Worm (Caenorhabditis elegans) whole organism, L3 larva: ENCODE measurements around the gene dnj-9.

Experiments
- R02D3.7 ChIP-seq: fragments of 150-350 bp; optimal IDR thresholded peaks from 2 replicates; lab custom pipeline; 2014; ENCODE audit warnings: missing biosample characterization, missing genetic modification characterization
- aly-2 ChIP-seq: fragments of 150-350 bp; optimal IDR thresholded peaks from 2 replicates; lab custom pipeline; 2014; ENCODE audit warnings: missing biosample characterization, missing genetic modification characterization
- ceh-28 ChIP-seq: fragments of 150-350 bp; optimal IDR thresholded peaks from 2 replicates; lab custom pipeline; 2014; ENCODE audit warnings: missing biosample characterization, missing genetic modification reagents, missing genetic modification characterization
- ceh-82 ChIP-seq: fragments of 150-350 bp; optimal IDR thresholded peaks from 2 replicates; lab custom pipeline; 2014; ENCODE audit warnings: missing biosample characterization, missing genetic modification characterization
- ceh-9 ChIP-seq: sonication (generic microtip); optimal IDR thresholded peaks from 2 replicates; lab custom pipeline; 2018; ENCODE audit warnings: missing biosample characterization, missing genetic modification characterization
- egl-5 ChIP-seq: fragments of 150-350 bp; optimal IDR thresholded peaks from 2 replicates; lab custom pipeline; 2017; ENCODE audit warnings: missing biosample characterization, missing genetic modification reagents, missing genetic modification characterization, inconsistent platforms
- elt-1 ChIP-seq: fragments of 150-350 bp; optimal IDR thresholded peaks from 2 replicates; lab custom pipeline; 2014; ENCODE audit warnings: missing biosample characterization, missing genetic modification characterization
- elt-2 ChIP-seq: sonication (generic microtip); optimal IDR thresholded peaks from 2 replicates; lab custom pipeline; 2016; ENCODE audit warnings: missing genetic modification reagents, mild to moderate bottlenecking, missing genetic modification characterization, missing compliant biosample characterization
- elt-3 ChIP-seq, 3 experiments: fragments of 150-350 bp in 1 of 3; sonication (generic microtip) in 2 of 3; optimal IDR thresholded peaks; 2 replicates in 2 of 3; 4 replicates in 1 of 3; lab custom pipeline; 2014 to 2017; ENCODE audit warnings: missing biosample characterization in 3 of 3, missing genetic modification characterization in 3 of 3
- eor-1 ChIP-seq, 2 experiments: fragments of 150-350 bp; optimal IDR thresholded peaks; 2 replicates each; lab custom pipeline; 2014 to 2018; ENCODE audit warnings: missing biosample characterization in 2 of 2, missing genetic modification characterization in 2 of 2
- fkh-2 ChIP-seq: fragments of 150-350 bp; optimal IDR thresholded peaks from 2 replicates; lab custom pipeline; 2014; ENCODE audit warnings: missing biosample characterization, missing genetic modification reagents, missing genetic modification characterization
- hmg-11 ChIP-seq: sonication (generic microtip); optimal IDR thresholded peaks from 2 replicates; lab custom pipeline; 2016; ENCODE audit warnings: missing genetic modification characterization, missing compliant biosample characterization
- jun-1 ChIP-seq: fragments of 150-350 bp; optimal IDR thresholded peaks from 2 replicates; lab custom pipeline; 2014; ENCODE audit warnings: missing biosample characterization, missing genetic modification reagents, missing genetic modification characterization
- lin-15B ChIP-seq: fragments of 150-350 bp; optimal IDR thresholded peaks from 2 replicates; lab custom pipeline; 2014; ENCODE audit warnings: missing biosample characterization, missing genetic modification characterization
- mml-1 ChIP-seq: fragments of 150-350 bp; sonication (generic microtip); optimal IDR thresholded peaks from 3 replicates; lab custom pipeline; 2014; ENCODE audit warnings: missing biosample characterization, missing genetic modification characterization
- nhr-11 ChIP-seq: fragments of 150-350 bp; optimal IDR thresholded peaks from 2 replicates; lab custom pipeline; 2014; ENCODE audit warnings: missing biosample characterization, missing genetic modification characterization
- nhr-12 ChIP-seq: fragments of 150-350 bp; optimal IDR thresholded peaks from 2 replicates; lab custom pipeline; 2014; ENCODE audit warnings: missing biosample characterization, missing genetic modification characterization
- nhr-23 ChIP-seq: fragments of 150-350 bp; optimal IDR thresholded peaks from 2 replicates; lab custom pipeline; 2014; ENCODE audit warnings: missing biosample characterization, missing genetic modification reagents, missing genetic modification characterization
- nhr-237 ChIP-seq: fragments of 150-350 bp; optimal IDR thresholded peaks from 2 replicates; lab custom pipeline; 2014; ENCODE audit warnings: missing biosample characterization, missing genetic modification characterization
- nhr-25 ChIP-seq: sonication (generic microtip); optimal IDR thresholded peaks from 2 replicates; lab custom pipeline; 2017; ENCODE audit warnings: missing biosample characterization, missing genetic modification characterization
- nhr-28 ChIP-seq: fragments of 150-350 bp; optimal IDR thresholded peaks from 2 replicates; lab custom pipeline; 2014; ENCODE audit warnings: missing biosample characterization, missing genetic modification characterization
- nhr-43 ChIP-seq: sonication (generic microtip); optimal IDR thresholded peaks from 2 replicates; lab custom pipeline; 2016; ENCODE audit warnings: mild to moderate bottlenecking, missing genetic modification characterization, missing compliant biosample characterization; ENCODE audit not compliant: poor library complexity, severe bottlenecking
- nhr-67 ChIP-seq: fragments of 150-350 bp; optimal IDR thresholded peaks from 2 replicates; lab custom pipeline; 2014; ENCODE audit warnings: missing biosample characterization, missing genetic modification characterization
- nhr-76 ChIP-seq: fragments of 150-350 bp; sonication (generic microtip); optimal IDR thresholded peaks from 5 replicates; lab custom pipeline; 2014; ENCODE audit warnings: missing biosample characterization, missing genetic modification characterization
- nhr-77 ChIP-seq: fragments of 150-350 bp; optimal IDR thresholded peaks from 2 replicates; lab custom pipeline; 2014; ENCODE audit warnings: missing biosample characterization, missing genetic modification characterization
- pha-4 ChIP-seq: fragments of 150-350 bp; optimal IDR thresholded peaks from 2 replicates; lab custom pipeline; 2014; ENCODE audit warnings: missing biosample characterization, missing genetic modification reagents, missing genetic modification characterization
- pqm-1 ChIP-seq: fragments of 150-350 bp; optimal IDR thresholded peaks from 2 replicates; lab custom pipeline; 2017; ENCODE audit warnings: missing biosample characterization, missing genetic modification characterization, inconsistent platforms
- sea-2 ChIP-seq: fragments of 150-350 bp; sonication (generic microtip); optimal IDR thresholded peaks from 4 replicates; lab custom pipeline; 2014; ENCODE audit warnings: missing biosample characterization, missing genetic modification reagents, missing genetic modification characterization
- skn-1 ChIP-seq: fragments of 150-350 bp; optimal IDR thresholded peaks from 2 replicates; lab custom pipeline; 2014; ENCODE audit warnings: missing biosample characterization, missing genetic modification characterization
- snpc-4 ChIP-seq: fragments of 150-350 bp; optimal IDR thresholded peaks from 2 replicates; lab custom pipeline; 2014; ENCODE audit warnings: missing biosample characterization, missing genetic modification characterization
- unc-39 ChIP-seq: sonication (generic microtip); optimal IDR thresholded peaks from 4 replicates; lab custom pipeline; 2017; ENCODE audit warnings: missing biosample characterization, missing genetic modification characterization
- ztf-11 ChIP-seq: fragments of 150-350 bp; optimal IDR thresholded peaks from 2 replicates; lab custom pipeline; 2014; ENCODE audit warnings: missing biosample characterization, missing genetic modification characterization

dnj-9 gene

ce11 chrII:4870691-4871090, 18.8 kb downstream of the dnj-9 start, which contains the start of gene col-20:
col-20 (minus strand) TSS chrII:4870791.
- no peak for TF ChIP-seq snpc-4 (tag; lab: Kevin White, UChicago)
- no peak for TF ChIP-seq nhr-77 (tag; lab: Kevin White, UChicago)
- TF ChIP-seq aly-2 (tag; lab: Kevin White, UChicago) = no peak
- TF ChIP-seq elt-1 (tag; lab: Kevin White, UChicago) = no peak
- no peak for TF ChIP-seq unc-39 (tag; lab: Kevin White, UChicago)
- TF ChIP-seq nhr-67 (tag; lab: Kevin White, UChicago) = no peak
- TF ChIP-seq ceh-28 (tag; lab: Kevin White, UChicago) = no peak
- TF ChIP-seq nhr-11 (tag; lab: Kevin White, UChicago) = no peak
- TF ChIP-seq sea-2 (GFP tag; lab: Kevin White, UChicago) = no peak
- TF ChIP-seq skn-1 (tag; lab: Kevin White, UChicago) = no peak
- TF ChIP-seq ztf-11 (tag; lab: Kevin White, UChicago) = no peak
- no peak for TF ChIP-seq eor-1 (tag; optimal IDR thresholded peaks at IDR 0.05; lab: Kevin White, UChicago)
- no peak for TF ChIP-seq mml-1
- TF ChIP-seq fkh-2 (tag; lab: Kevin White, UChicago) = no peak

- TF ChIP-seq nhr-237 (tag; lab: Kevin White, UChicago) (no peak), sea-2 (GFP tag; lab: Kevin White, UChicago) (no peak), nhr-12 (tag; lab: Kevin White, UChicago) (no peak), nhr-43 (tag; lab: Kevin White, UChicago) (peak; percentile 35), fkh-2 (tag; lab: Kevin White, UChicago) (no peak)
Observed at ce11 chrII:4871834-4872233, 20.0 kb downstream of the dnj-9 start.

ce11 chrII:4873029-4873428, 21.2 kb downstream of the dnj-9 start, which contains the start of gene col-73:
col-73 (minus strand) TSS chrII:4873129.
- no peak for TF ChIP-seq R02D3.7 (tag; lab: Kevin White, UChicago)
- no peak for TF ChIP-seq hmg-11
- no peak for TF ChIP-seq mml-1
- TF ChIP-seq snpc-4 (tag; lab: Kevin White, UChicago) = no peak
- no peak for TF ChIP-seq unc-39 (tag; lab: Kevin White, UChicago)
- no peak for TF ChIP-seq nhr-28
- TF ChIP-seq lin-15B (tag; lab: Kevin White, UChicago) = no peak
- TF ChIP-seq nhr-67 (tag; lab: Kevin White, UChicago) = no peak

ce11 chrII:4874335-4874861, 22.5 kb downstream of the dnj-9 start, which contains the start of gene F11G11.15:
F11G11.15 (plus strand) TSS chrII:4874845.
- peak in 1 of 3 experiments; percentile 42 for TF ChIP-seq elt-3 (tag; optimal IDR thresholded peaks at IDR 0.05; lab: Kevin White, UChicago)
- peak; percentile 79 for TF ChIP-seq nhr-25 (tag; lab: Kevin White, UChicago)
- TF ChIP-seq nhr-43 (tag; lab: Kevin White, UChicago) = peak; percentile 25
- no peak for TF ChIP-seq ceh-9 (tag; lab: Kevin White, UChicago)

ce11 chrII:4876091-4876490, 24.2 kb downstream of the dnj-9 start, which contains the start of gene F11G11.13:
F11G11.13 (minus strand) TSS chrII:4876179.
- peak in 1 of 3 experiments; percentile 6 for TF ChIP-seq elt-3 (tag; optimal IDR thresholded peaks at IDR 0.05; lab: Kevin White, UChicago)
- TF ChIP-seq eor-1 (tag; optimal IDR thresholded peaks at IDR 0.05; lab: Kevin White, UChicago) = no peak
- peak; percentile 67 for TF ChIP-seq nhr-25 (tag; lab: Kevin White, UChicago)
- TF ChIP-seq ceh-82 (tag; lab: Kevin White, UChicago) = no peak
- TF ChIP-seq snpc-4 (tag; lab: Kevin White, UChicago) = no peak
- peak; percentile 55 for TF ChIP-seq nhr-23 (tag; lab: Kevin White, UChicago)
- TF ChIP-seq nhr-43 (tag; lab: Kevin White, UChicago) = peak; percentile 27
- no peak for TF ChIP-seq skn-1 (tag; lab: Kevin White, UChicago)
- TF ChIP-seq nhr-76 = no peak

ce11 chrII:4879629-4880028, 27.8 kb downstream of the dnj-9 start, which contains the start of gene gst-6:
gst-6 (plus strand) TSS chrII:4879891.
- TF ChIP-seq ceh-28 (tag; lab: Kevin White, UChicago) = no peak
- peak; percentile 59 for TF ChIP-seq pqm-1 (tag; lab: Kevin White, UChicago)
- TF ChIP-seq jun-1 (tag; lab: Kevin White, UChicago) = no peak
- no peak for TF ChIP-seq egl-5 (tag; lab: Kevin White, UChicago)
- TF ChIP-seq skn-1 (tag; lab: Kevin White, UChicago) = peak; percentile 81
- peak; percentile 76 for TF ChIP-seq elt-2 (tag; lab: Kevin White, UChicago)
- peak; percentile 53 for TF ChIP-seq pha-4 (tag; lab: Kevin White, UChicago)
